Fruit fly (Drosophila melanogaster): ENCODE results near the gene robo2.
A peak's percentile ranks its signal among the peaks of the same experiment; 100 is the strongest.

The robo2 gene

DNA sequence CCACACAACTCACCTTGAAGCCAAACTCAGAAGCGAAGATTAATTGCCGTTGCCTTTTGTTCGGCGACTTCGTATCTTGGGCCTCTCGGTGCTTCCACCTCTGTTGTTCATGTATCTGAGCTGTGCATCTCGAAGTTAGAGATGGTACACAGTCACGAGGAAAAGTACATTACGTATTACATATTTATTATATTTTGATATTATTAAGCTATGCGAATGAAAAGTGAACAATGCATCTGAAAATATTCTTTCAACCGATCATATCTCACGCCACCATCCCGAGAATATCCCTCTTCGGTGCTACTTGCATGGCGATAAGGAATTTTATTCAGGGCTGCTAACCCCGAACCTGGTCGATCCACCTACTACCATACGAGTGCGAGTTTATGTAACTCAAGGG lies 24.8 kb upstream of the robo2 start (continued):
- TF ChIP-seq Oli (tag; optimal IDR thresholded peaks at IDR 0.05): peak; percentile 27
- TF ChIP-seq dysf (GFP tag; IDR thresholded peaks at IDR 0.05): no peak
- no peak for TF ChIP-seq Oaz (GFP tag; IDR thresholded peaks at IDR 0.05)
- TF ChIP-seq kah (GFP tag; optimal IDR thresholded peaks at IDR 0.05): no peak
- no peak for TF ChIP-seq CTCF (GFP tag; optimal IDR thresholded peaks at IDR 0.05)
- TF ChIP-seq gro (GFP tag; optimal IDR thresholded peaks at IDR 0.05): no peak
- TF ChIP-seq CG34376 (GFP tag; optimal IDR thresholded peaks at IDR 0.05): no peak
- no peak for TF ChIP-seq CG10462 (GFP tag; optimal IDR thresholded peaks at IDR 0.05)
- no peak for TF ChIP-seq zfh2 (GFP tag; optimal IDR thresholded peaks at IDR 0.05)
- TF ChIP-seq CG11398 (GFP tag; optimal IDR thresholded peaks at IDR 0.05): no peak
- no peak for TF ChIP-seq jing (GFP tag; optimal IDR thresholded peaks at IDR 0.05)
- TF ChIP-seq emc (GFP tag; optimal IDR thresholded peaks at IDR 0.05): no peak
- no peak for TF ChIP-seq ATbp (GFP tag; optimal IDR thresholded peaks at IDR 0.05)
- no peak for TF ChIP-seq Nf-YC (tag; optimal IDR thresholded peaks at IDR 0.05)
- TF ChIP-seq CG18011 (GFP tag; optimal IDR thresholded peaks at IDR 0.05): no peak
- no peak for TF ChIP-seq tx (GFP tag; optimal IDR thresholded peaks at IDR 0.05)
- no peak for TF ChIP-seq nau (GFP tag; optimal IDR thresholded peaks at IDR 0.05)
- no peak for TF ChIP-seq pan (optimal IDR thresholded peaks at IDR 0.05)
- peak in 1 of 2 experiments; percentile 10 for TF ChIP-seq pan (GFP tag; optimal IDR thresholded peaks at IDR 0.05 in 1 of 2, IDR thresholded peaks at IDR 0.05 in 1 of 2)
- no peak for TF ChIP-seq pb (GFP tag; optimal IDR thresholded peaks at IDR 0.05)
- no peak for TF ChIP-seq CG14860 (GFP tag; IDR thresholded peaks at IDR 0.05; ENCODE audit: partially characterized antibody)
- no peak for TF ChIP-seq Atf6 (GFP tag; IDR thresholded peaks at IDR 0.05)
- TF ChIP-seq CG1832 (GFP tag; optimal IDR thresholded peaks at IDR 0.05): no peak
- TF ChIP-seq sisA (GFP tag; IDR thresholded peaks at IDR 0.05): no peak
- TF ChIP-seq Pdp1 (GFP tag; optimal IDR thresholded peaks at IDR 0.05): peak in 1 of 2 experiments; percentile 40
- TF ChIP-seq al (GFP tag; IDR thresholded peaks at IDR 0.05): no peak
- no peak for TF ChIP-seq Antp (GFP tag; optimal IDR thresholded peaks at IDR 0.05)
- no peak for TF ChIP-seq CG5953 (GFP tag; IDR thresholded peaks at IDR 0.05)
- TF ChIP-seq onecut (GFP tag; IDR thresholded peaks at IDR 0.05): 0 out of 2 replicates have a peak, but pooled peaks have one; percentile 9
- TF ChIP-seq rib (GFP tag; IDR thresholded peaks at IDR 0.05): no peak
- TF ChIP-seq BEAF-32 (GFP tag; optimal IDR thresholded peaks at IDR 0.05): peak; percentile 58
- no peak for TF ChIP-seq Fer2 (tag; optimal IDR thresholded peaks at IDR 0.05)
- TF ChIP-seq lab (GFP tag; optimal IDR thresholded peaks at IDR 0.05): peak; percentile 41
- TF ChIP-seq CG14965 (GFP tag; optimal IDR thresholded peaks at IDR 0.05; ENCODE audit: borderline replicate concordance): no peak
- no peak for TF ChIP-seq CG11247 (GFP tag; IDR thresholded peaks at IDR 0.05)
- peak in 1 of 2 experiments; percentile 53 for TF ChIP-seq bsh (GFP tag; optimal IDR thresholded peaks at IDR 0.05)
- TF ChIP-seq CG31365 (tag; optimal IDR thresholded peaks at IDR 0.05): no peak
- TF ChIP-seq Camta (GFP tag; optimal IDR thresholded peaks at IDR 0.05): no peak
- no peak for TF ChIP-seq CG16815 (GFP tag; optimal IDR thresholded peaks at IDR 0.05)
- TF ChIP-seq sqz (GFP tag; optimal IDR thresholded peaks at IDR 0.05): no peak
- no peak for TF ChIP-seq seq (GFP tag; IDR thresholded peaks at IDR 0.05)
- TF ChIP-seq ttk (GFP tag; IDR thresholded peaks at IDR 0.05): no peak
- TF ChIP-seq Mrtf (GFP tag; IDR thresholded peaks at IDR 0.05): no peak
- TF ChIP-seq Eip74EF (GFP tag; optimal IDR thresholded peaks at IDR 0.05): peak in 1 of 2 experiments; percentile 5
- no peak for TF ChIP-seq Hr78 (GFP tag; optimal IDR thresholded peaks at IDR 0.05)
- TF ChIP-seq CG18619 (GFP tag; optimal IDR thresholded peaks at IDR 0.05): no peak
- no peak for TF ChIP-seq CG15073 (GFP tag; optimal IDR thresholded peaks at IDR 0.05)
- no peak for TF ChIP-seq wek (GFP tag; optimal IDR thresholded peaks at IDR 0.05)
- TF ChIP-seq CG9215 (GFP tag; IDR thresholded peaks at IDR 0.05): no peak
- peak; percentile 52; the same call in 2 of the 3 replicates for TF ChIP-seq CG2199 (GFP tag; IDR thresholded peaks at IDR 0.05)
- peak; percentile 45 for TF ChIP-seq CG12391 (tag; optimal IDR thresholded peaks at IDR 0.05)
- TF ChIP-seq CG8765 (GFP tag; IDR thresholded peaks at IDR 0.05): no peak
